Fruit fly (Drosophila melanogaster) whole organism, embryonic: ENCODE results near the gene Cyp310a1.
A peak's percentile ranks its signal among the peaks of the same experiment; 100 is the strongest.

Source experiments
- Aef1 ChIP-seq: fragments of 200-800 bp; sonication (Bioruptor generic); IDR thresholded peaks from 3 replicates; pipeline ENCODE4 v1.3.6; 2022; ENCODE audit warnings: missing biosample characterization, missing genetic modification characterization
- CG10366 ChIP-seq: fragments of 200-800 bp; sonication (Bioruptor generic); IDR thresholded peaks from 2 replicates; pipeline ENCODE4 v1.3.6; 2022; ENCODE audit warnings: missing biosample characterization, missing genetic modification characterization
- CG10565 ChIP-seq: fragments of 200-800 bp; sonication (Bioruptor generic); optimal IDR thresholded peaks from 3 replicates; lab custom pipeline; 2016; ENCODE audit warnings: missing biosample characterization, mild to moderate bottlenecking, missing genetic modification characterization
- CG10654 ChIP-seq: fragments of 200-800 bp; sonication (Bioruptor generic); optimal IDR thresholded peaks from 2 replicates; lab custom pipeline; 2016; ENCODE audit warnings: missing biosample characterization, missing genetic modification characterization
- CG12744 ChIP-seq: fragments of 200-800 bp; sonication (Bioruptor generic); optimal IDR thresholded peaks from 2 replicates; lab custom pipeline; 2016; ENCODE audit warnings: missing biosample characterization, missing genetic modification characterization
- CG13424 ChIP-seq: fragments of 200-800 bp; sonication (Bioruptor generic); optimal IDR thresholded peaks from 2 replicates; lab custom pipeline; 2019; ENCODE audit warnings: missing biosample characterization, mild to moderate bottlenecking, missing genetic modification characterization, moderate library complexity
- CG14050 ChIP-seq: fragments of 200-800 bp; sonication (Bioruptor generic); IDR thresholded peaks from 3 replicates; pipeline ENCODE4 v1.3.6; 2022; ENCODE audit warnings: missing biosample characterization, missing genetic modification characterization
- CG1602 ChIP-seq: fragments of 200-800 bp; sonication (Bioruptor generic); optimal IDR thresholded peaks from 3 replicates; lab custom pipeline; 2016; ENCODE audit warnings: missing biosample characterization, missing genetic modification characterization
- CG17612 ChIP-seq: fragments of 200-800 bp; sonication (Bioruptor generic); IDR thresholded peaks from 2 replicates; pipeline ENCODE4 v1.3.6; 2022; ENCODE audit warnings: missing biosample characterization, missing genetic modification characterization
- CG30020 ChIP-seq: fragments of 200-800 bp; optimal IDR thresholded peaks from 2 replicates; lab custom pipeline; 2019; ENCODE audit warnings: missing biosample characterization, mild to moderate bottlenecking, missing genetic modification characterization, moderate library complexity
- CG31388 ChIP-seq: fragments of 200-800 bp; sonication (Bioruptor generic); optimal IDR thresholded peaks from 2 replicates; lab custom pipeline; 2016; ENCODE audit warnings: missing biosample characterization, missing genetic modification characterization
- CG32772 ChIP-seq: fragments of 200-800 bp; sonication (Bioruptor generic); IDR thresholded peaks from 2 replicates; pipeline ENCODE4 v1.3.6; 2022; ENCODE audit warnings: missing biosample characterization, missing genetic modification characterization
- CG42726 ChIP-seq: fragments of 200-800 bp; sonication (Bioruptor generic); IDR thresholded peaks from 2 replicates; pipeline ENCODE4 v1.3.6; 2022; ENCODE audit warnings: missing biosample characterization, missing genetic modification characterization; ENCODE audit not compliant: partially characterized antibody
- CG4282 ChIP-seq: fragments of 200-800 bp; sonication (Bioruptor generic); optimal IDR thresholded peaks from 2 replicates; lab custom pipeline; 2016; ENCODE audit warnings: missing biosample characterization, missing genetic modification characterization
- CG4404 ChIP-seq: fragments of 200-800 bp; sonication (Bioruptor generic); IDR thresholded peaks from 2 replicates; pipeline ENCODE4 v1.3.6; 2022; ENCODE audit warnings: missing biosample characterization, missing genetic modification characterization
- CG8290 ChIP-seq, 3 experiments: fragments of 200-800 bp; sonication (Bioruptor generic); optimal IDR thresholded peaks; 2 replicates each; lab custom pipeline; 2016 to 2019; ENCODE audit warnings: missing biosample characterization in 3 of 3, missing genetic modification characterization in 3 of 3, mild to moderate bottlenecking in 2 of 3, moderate library complexity in 1 of 3
- CG8924 ChIP-seq: fragments of 200-800 bp; optimal IDR thresholded peaks from 3 replicates; lab custom pipeline; 2019; ENCODE audit warnings: missing biosample characterization, mild to moderate bottlenecking, missing genetic modification characterization, moderate library complexity
- CG8944 ChIP-seq: fragments of 200-800 bp; sonication (Bioruptor generic); optimal IDR thresholded peaks from 3 replicates; lab custom pipeline; 2016; ENCODE audit warnings: missing biosample characterization, missing genetic modification characterization
- CG9215 ChIP-seq: fragments of 200-800 bp; sonication (Bioruptor generic); IDR thresholded peaks from 2 replicates; pipeline ENCODE4 v1.3.6; 2022; ENCODE audit warnings: missing biosample characterization, missing genetic modification characterization
- CG9797 ChIP-seq: fragments of 200-800 bp; sonication (Bioruptor generic); optimal IDR thresholded peaks from 3 replicates; lab custom pipeline; 2018; ENCODE audit warnings: missing biosample characterization, mild to moderate bottlenecking, missing genetic modification characterization
- CkIIα-i1 ChIP-seq: fragments of 200-800 bp; sonication (Bioruptor generic); IDR thresholded peaks from 2 replicates; pipeline ENCODE4 v1.3.6; 2022; ENCODE audit warnings: missing biosample characterization, missing genetic modification characterization
- E2f2 ChIP-seq: fragments of 200-800 bp; sonication (Bioruptor generic); IDR thresholded peaks from 2 replicates; pipeline ENCODE4 v1.3.6; 2022; ENCODE audit warnings: missing biosample characterization, missing genetic modification characterization
- ERR ChIP-seq: fragments of 200-800 bp; sonication (Bioruptor generic); optimal IDR thresholded peaks from 2 replicates; lab custom pipeline; 2016; ENCODE audit warnings: missing biosample characterization, missing genetic modification characterization
- Ets65A ChIP-seq: fragments of 200-800 bp; sonication (Bioruptor generic); peaks from one replicate; lab custom pipeline; 2016; ENCODE audit warnings: missing biosample characterization, missing genetic modification characterization
- MTF-1 ChIP-seq: fragments of 200-800 bp; sonication (Bioruptor generic); optimal IDR thresholded peaks from 2 replicates; lab custom pipeline; 2018; ENCODE audit warnings: missing biosample characterization, mild to moderate bottlenecking, missing genetic modification characterization, borderline replicate concordance
- Mrtf ChIP-seq: fragments of 200-800 bp; sonication (Bioruptor generic); IDR thresholded peaks from 3 replicates; pipeline ENCODE4 v1.3.6; 2022; ENCODE audit warnings: missing biosample characterization, missing genetic modification characterization
- Myb ChIP-seq: fragments of 200-800 bp; sonication (Bioruptor generic); optimal IDR thresholded peaks from 2 replicates; lab custom pipeline; 2016; ENCODE audit warnings: missing biosample characterization, missing genetic modification characterization
- Opbp ChIP-seq: fragments of 200-800 bp; sonication (Bioruptor generic); IDR thresholded peaks from 3 replicates; pipeline ENCODE4 v1.3.6; 2022; ENCODE audit warnings: missing biosample characterization, missing genetic modification characterization; ENCODE audit not compliant: partially characterized antibody
- Rx ChIP-seq: fragments of 200-800 bp; sonication (Bioruptor generic); IDR thresholded peaks from 2 replicates; pipeline ENCODE4 v1.3.6; 2022; ENCODE audit warnings: missing biosample characterization, missing genetic modification characterization
- Spps ChIP-seq: fragments of 200-800 bp; sonication (Bioruptor generic); optimal IDR thresholded peaks from 2 replicates; lab custom pipeline; 2018; ENCODE audit warnings: missing biosample characterization, mild to moderate bottlenecking, missing genetic modification characterization
- Xbp1 ChIP-seq: fragments of 200-800 bp; sonication (Bioruptor generic); optimal IDR thresholded peaks from 3 replicates; lab custom pipeline; 2016; ENCODE audit warnings: missing biosample characterization, mild to moderate bottlenecking, missing genetic modification characterization
- Xrp1 ChIP-seq: fragments of 200-800 bp; sonication (Bioruptor generic); IDR thresholded peaks from 2 replicates; pipeline ENCODE4 v1.3.6; 2022; ENCODE audit warnings: missing biosample characterization, missing genetic modification characterization
- az2 ChIP-seq: fragments of 200-800 bp; sonication (Bioruptor generic); optimal IDR thresholded peaks from 3 replicates; lab custom pipeline; 2016; ENCODE audit warnings: missing biosample characterization, missing genetic modification characterization
- ci ChIP-seq: fragments of 200-800 bp; sonication (Bioruptor generic); IDR thresholded peaks from 3 replicates; pipeline ENCODE4 v1.3.6; 2022; ENCODE audit warnings: missing biosample characterization, missing genetic modification characterization
- en ChIP-seq: fragments of 200-800 bp; sonication (Bioruptor generic); optimal IDR thresholded peaks from 2 replicates; lab custom pipeline; 2016; ENCODE audit warnings: missing biosample characterization, missing genetic modification characterization
- exex ChIP-seq: fragments of 200-800 bp; sonication (Bioruptor generic); optimal IDR thresholded peaks from 4 replicates; lab custom pipeline; 2018; ENCODE audit warnings: missing biosample characterization, mild to moderate bottlenecking, missing genetic modification characterization, moderate library complexity
- fu2 ChIP-seq: fragments of 200-800 bp; sonication (Bioruptor generic); optimal IDR thresholded peaks from 2 replicates; lab custom pipeline; 2016; ENCODE audit warnings: missing biosample characterization, missing genetic modification characterization
- gce ChIP-seq: fragments of 200-800 bp; sonication (Bioruptor generic); IDR thresholded peaks from 3 replicates; pipeline ENCODE4 v1.3.6; 2022; ENCODE audit warnings: missing biosample characterization, missing genetic modification characterization
- grau ChIP-seq: fragments of 200-800 bp; optimal IDR thresholded peaks from 3 replicates; lab custom pipeline; 2019; ENCODE audit warnings: missing biosample characterization, mild to moderate bottlenecking, missing genetic modification characterization, moderate library complexity
- nmo ChIP-seq: fragments of 200-800 bp; sonication (Bioruptor generic); optimal IDR thresholded peaks from 2 replicates; lab custom pipeline; 2018; ENCODE audit warnings: missing biosample characterization, mild to moderate bottlenecking, missing genetic modification characterization, moderate library complexity
- p53 ChIP-seq: fragments of 200-800 bp; sonication (Bioruptor generic); optimal IDR thresholded peaks from 2 replicates; lab custom pipeline; 2016; ENCODE audit warnings: missing biosample characterization, missing genetic modification characterization
- pho ChIP-seq: fragments of 200-800 bp; sonication (Bioruptor generic); optimal IDR thresholded peaks from 2 replicates; lab custom pipeline; 2016; ENCODE audit warnings: missing biosample characterization, missing genetic modification characterization
- pnt ChIP-seq: fragments of 200-800 bp; sonication (Bioruptor generic); optimal IDR thresholded peaks from 3 replicates; lab custom pipeline; 2016; ENCODE audit warnings: missing biosample characterization, missing genetic modification characterization
- prd ChIP-seq, 3 experiments: fragments of >200 bp in 2 of 3; fragments of 200-800 bp in 1 of 3; sonication (Bioruptor generic) in 1 of 3; optimal IDR thresholded peaks in 2 of 3; IDR thresholded peaks in 1 of 3; 2 replicates in 2 of 3; 3 replicates in 1 of 3; pipeline versions ENCODE4 v1.3.6 to Lab custom; 2017 to 2022; ENCODE audit warnings: missing biosample characterization in 1 of 3, missing genetic modification characterization in 1 of 3
- sd ChIP-seq: fragments of 200-800 bp; sonication (Bioruptor generic); optimal IDR thresholded peaks from 3 replicates; lab custom pipeline; 2018; ENCODE audit warnings: missing biosample characterization, mild to moderate bottlenecking, missing genetic modification characterization, moderate library complexity
- sim ChIP-seq: fragments of 200-800 bp; sonication (Bioruptor generic); IDR thresholded peaks from 2 replicates; pipeline ENCODE4 v1.3.6; 2022; ENCODE audit warnings: missing biosample characterization, missing genetic modification characterization
- slbo ChIP-seq: fragments of 200-800 bp; sonication (Bioruptor generic); IDR thresholded peaks from 2 replicates; pipeline ENCODE4 v1.3.6; 2022; ENCODE audit warnings: missing biosample characterization, missing genetic modification characterization
- sna ChIP-seq: fragments of 200-800 bp; sonication (Bioruptor generic); IDR thresholded peaks from 2 replicates; pipeline ENCODE4 v1.3.6; 2022; ENCODE audit warnings: missing biosample characterization, missing genetic modification characterization; ENCODE audit not compliant: partially characterized antibody
- trh ChIP-seq: fragments of 200-800 bp; sonication (Bioruptor generic); optimal IDR thresholded peaks from 2 replicates; lab custom pipeline; 2016; ENCODE audit warnings: missing biosample characterization, missing genetic modification characterization
- z ChIP-seq: fragments of 200-800 bp; sonication (Bioruptor generic); IDR thresholded peaks from 3 replicates; pipeline ENCODE4 v1.3.6; 2022; ENCODE audit warnings: missing biosample characterization, missing genetic modification characterization

Gene Cyp310a1

DNA sequence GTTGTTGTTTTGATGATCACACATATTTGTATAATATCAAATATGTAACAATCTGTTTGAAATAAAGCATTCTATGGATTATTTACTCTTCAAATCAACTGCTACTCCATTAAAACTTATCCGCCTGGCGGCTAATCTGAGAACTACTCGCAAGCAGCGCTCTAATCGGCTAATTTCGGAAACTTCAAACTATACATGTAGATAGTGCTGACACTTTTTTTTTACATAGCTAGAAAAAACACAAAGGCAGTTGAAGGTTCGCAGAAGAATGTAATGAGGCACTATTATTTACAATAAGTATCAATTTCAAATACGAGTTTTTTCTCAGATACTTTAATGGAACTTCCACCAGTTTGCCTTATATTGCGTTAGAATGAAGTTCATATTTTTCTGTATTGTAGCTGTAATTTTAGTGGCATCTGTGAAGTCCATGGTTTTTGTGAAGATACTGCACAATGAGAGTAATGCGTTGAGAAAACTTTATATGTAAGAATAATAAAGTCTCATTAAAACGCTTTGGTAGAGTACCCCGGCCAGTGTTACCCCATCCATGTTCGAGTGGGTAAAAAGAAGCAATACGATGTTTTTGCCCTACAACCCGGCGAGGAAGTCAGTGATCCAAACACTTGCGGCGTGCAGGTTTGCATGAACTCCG lies 13.3 kb upstream of the Cyp310a1 start (continued):
- TF ChIP-seq prd (optimal IDR thresholded peaks at IDR 0.05; lab: Kevin White, UChicago) (no peak), prd (GFP tag; IDR thresholded peaks at IDR 0.05; lab: Robert Waterston, UW) (peak; percentile 47; the same call in 2 of the 3 replicates), CG17612 (GFP tag; lab: Robert Waterston, UW) (no peak), grau (no peak), Myb (GFP tag; lab: Kevin White, UChicago) (peak; percentile 85), p53 (GFP tag; lab: Kevin White, UChicago) (peak; percentile 62), sim (GFP tag; lab: Robert Waterston, UW) (no peak), sna (GFP tag; lab: Robert Waterston, UW) (0 out of 2 replicates have a peak, but pooled peaks have one; percentile 31), Opbp (GFP tag; lab: Robert Waterston, UW) (peak; percentile 53; the same call in 1 of the 3 replicates), CG31388 (GFP tag; lab: Kevin White, UChicago) (peak; percentile 7), pho (GFP tag; lab: Kevin White, UChicago) (no peak), CG10565 (GFP tag; lab: Kevin White, UChicago) (no peak), en (peak; percentile 5), CG9215 (GFP tag; lab: Robert Waterston, UW) (no peak), fu2 (GFP tag; lab: Kevin White, UChicago) (no peak), sd (tag; lab: Kevin White, UChicago) (no peak), CG12744 (GFP tag; lab: Kevin White, UChicago) (peak; percentile 21), CG4404 (GFP tag; lab: Robert Waterston, UW) (no peak), CG4282 (GFP tag; lab: Kevin White, UChicago) (no peak), Xrp1 (GFP tag; lab: Robert Waterston, UW) (no peak), CG8290 (GFP tag; optimal IDR thresholded peaks at IDR 0.05; lab: Kevin White, UChicago) (peak; percentile 56), CG8290 (tag; optimal IDR thresholded peaks at IDR 0.05; lab: Kevin White, UChicago) (no peak), ERR (GFP tag; lab: Kevin White, UChicago) (no peak), CG13424 (tag; lab: Kevin White, UChicago) (peak; percentile 10), az2 (GFP tag; lab: Kevin White, UChicago) (peak; percentile 62), E2f2 (GFP tag; lab: Robert Waterston, UW) (peak; percentile 27; the same call in 1 of the 2 replicates), CG9797 (GFP tag; lab: Kevin White, UChicago) (no peak), Mrtf (GFP tag; lab: Robert Waterston, UW) (peak; percentile 71; the same call in 2 of the 3 replicates), gce (GFP tag; lab: Robert Waterston, UW) (no peak), CG10654 (peak; percentile 24), Aef1 (GFP tag; lab: Robert Waterston, UW) (peak; percentile 47; the same call in 2 of the 3 replicates), CG10366 (GFP tag; lab: Robert Waterston, UW) (peak; percentile 56; the same call in 1 of the 2 replicates), CG32772 (GFP tag; lab: Robert Waterston, UW) (peak; percentile 59), pnt (GFP tag; lab: Kevin White, UChicago) (peak; percentile 69), CG8924 (tag; lab: Kevin White, UChicago) (no peak), trh (GFP tag; lab: Kevin White, UChicago) (no peak), CG14050 (GFP tag; lab: Robert Waterston, UW) (peak; percentile 33; the same call in 1 of the 3 replicates), Spps (tag; lab: Kevin White, UChicago) (no peak), exex (no peak), Ets65A (GFP tag; lab: Kevin White, UChicago) (peak; percentile 92), CG30020 (tag; lab: Kevin White, UChicago) (no peak), nmo (GFP tag; lab: Kevin White, UChicago) (peak; percentile 53), z (no peak), CG8944 (GFP tag; lab: Kevin White, UChicago) (peak; percentile 20), slbo (GFP tag; lab: Robert Waterston, UW) (peak; percentile 84), MTF-1 (GFP tag; lab: Kevin White, UChicago) (no peak), ci (GFP tag; lab: Robert Waterston, UW) (peak; percentile 78), Rx (GFP tag; lab: Robert Waterston, UW) (no peak), Xbp1 (peak; percentile 82), CG42726 (GFP tag; lab: Robert Waterston, UW) (peak; percentile 77), CG1602 (GFP tag; lab: Kevin White, UChicago) (peak; percentile 61), CkIIα-i1 (GFP tag; lab: Robert Waterston, UW) (no peak)
